Worm (Caenorhabditis elegans) whole organism, L4 larva: ENCODE measurements around the gene imp-3.

ENCODE experiments used
- F10B5.3 ChIP-seq: sonication (generic microtip); optimal IDR thresholded peaks from 2 replicates; lab custom pipeline; 2016; ENCODE audit warnings: mild to moderate bottlenecking, missing genetic modification characterization, missing compliant biosample characterization
- F26F4.8 ChIP-seq: fragments of 200-800 bp; sonication (Bioruptor generic); conservative IDR thresholded peaks from 2 replicates; pipeline ENCODE4 v1.3.6; 2022; ENCODE audit warnings: missing genetic modification characterization, missing compliant biosample characterization
- F49E8.2 ChIP-seq: sonication (generic microtip); optimal IDR thresholded peaks from 2 replicates; lab custom pipeline; 2016; ENCODE audit warnings: missing compliant biosample characterization, mild to moderate bottlenecking, missing genetic modification characterization, borderline replicate concordance
- T26A8.4 ChIP-seq: fragments of 200-800 bp; sonication (Bioruptor generic); IDR thresholded peaks from 2 replicates; pipeline ENCODE4 v1.3.6; 2022; ENCODE audit warnings: missing genetic modification characterization, missing compliant biosample characterization
- Y48G9A.11 ChIP-seq: fragments of 200-800 bp; sonication (Bioruptor generic); IDR thresholded peaks from 2 replicates; pipeline ENCODE4 v1.3.6; 2022; ENCODE audit warnings: missing genetic modification reagents, missing genetic modification characterization, missing compliant biosample characterization
- Y5F2A.4 ChIP-seq: fragments of 200-800 bp; sonication (Bioruptor generic); optimal IDR thresholded peaks from 2 replicates; lab custom pipeline; 2018; ENCODE audit warnings: mild to moderate bottlenecking, missing genetic modification characterization, missing compliant biosample characterization
- ZK337.2 ChIP-seq: fragments of 200-800 bp; sonication (Bioruptor generic); IDR thresholded peaks from 2 replicates; pipeline ENCODE4 v1.3.6; 2022; ENCODE audit warnings: missing genetic modification reagents, missing genetic modification characterization, missing compliant biosample characterization
- aha-1 ChIP-seq: fragments of 150-350 bp; peaks from one replicate; lab custom pipeline; 2014; ENCODE audit warnings: missing biosample characterization, missing genetic modification characterization
- ceh-20 ChIP-seq: fragments of 200-800 bp; sonication (Bioruptor generic); IDR thresholded peaks from 2 replicates; pipeline ENCODE4 v1.3.6; 2022; ENCODE audit warnings: missing genetic modification reagents, missing genetic modification characterization, missing compliant biosample characterization
- ceh-28 ChIP-seq: fragments of 150-350 bp; optimal IDR thresholded peaks from 2 replicates; lab custom pipeline; 2014; ENCODE audit warnings: missing biosample characterization, missing genetic modification reagents, missing genetic modification characterization
- cey-2 ChIP-seq: sonication (generic microtip); optimal IDR thresholded peaks from 3 replicates; lab custom pipeline; 2017; ENCODE audit warnings: missing genetic modification characterization, mild to moderate bottlenecking, missing compliant biosample characterization, antibody characterized with exemption, borderline replicate concordance; ENCODE audit not compliant: insufficient read depth
- ctbp-1 ChIP-seq: fragments of 200-800 bp; sonication (Bioruptor generic); IDR thresholded peaks from 2 replicates; pipeline ENCODE4 v1.3.6; 2022; ENCODE audit warnings: missing genetic modification reagents, missing genetic modification characterization, missing compliant biosample characterization
- daf-16 ChIP-seq, 3 experiments: sonication (generic microtip); optimal IDR thresholded peaks; 2 replicates each; lab custom pipeline; 2016 to 2017; ENCODE audit warnings: missing genetic modification characterization in 3 of 3, missing genetic modification reagents in 3 of 3, mild to moderate bottlenecking in 2 of 3, missing compliant biosample characterization in 2 of 3, missing biosample characterization in 1 of 3, moderate library complexity in 1 of 3
- dmd-6 ChIP-seq: fragments of 200-800 bp; sonication (Bioruptor generic); IDR thresholded peaks from 2 replicates; pipeline ENCODE4 v1.3.6; 2022; ENCODE audit warnings: missing genetic modification reagents, missing genetic modification characterization, missing compliant biosample characterization
- dpl-1 ChIP-seq: fragments of 150-350 bp; optimal IDR thresholded peaks from 2 replicates; lab custom pipeline; 2014; ENCODE audit warnings: missing biosample characterization, missing genetic modification reagents, missing genetic modification characterization
- dve-1 ChIP-seq: sonication (generic microtip); optimal IDR thresholded peaks from 2 replicates; lab custom pipeline; 2017; ENCODE audit warnings: antibody characterized with exemption, mild to moderate bottlenecking, missing genetic modification characterization, missing compliant biosample characterization; ENCODE audit not compliant: insufficient read depth
- egl-27 ChIP-seq: sonication (generic microtip); optimal IDR thresholded peaks from 3 replicates; lab custom pipeline; 2017; ENCODE audit warnings: missing biosample characterization, missing genetic modification reagents, missing genetic modification characterization
- egl-43 ChIP-seq: fragments of 200-800 bp; sonication (Bioruptor generic); IDR thresholded peaks from 2 replicates; pipeline ENCODE4 v1.3.6; 2022; ENCODE audit warnings: missing genetic modification reagents, missing genetic modification characterization, missing compliant biosample characterization
- gei-8 ChIP-seq: fragments of 200-800 bp; sonication (Bioruptor generic); optimal IDR thresholded peaks from 2 replicates; lab custom pipeline; 2018; ENCODE audit warnings: mild to moderate bottlenecking, missing genetic modification characterization, missing compliant biosample characterization
- hif-1 ChIP-seq, 2 experiments: sonication (generic microtip); optimal IDR thresholded peaks; 2 replicates each; lab custom pipeline; 2016 to 2017; ENCODE audit warnings: missing compliant biosample characterization in 2 of 2, missing genetic modification characterization in 2 of 2, missing genetic modification reagents in 2 of 2, missing genotype in 2 of 2, mild to moderate bottlenecking in 1 of 2
- hlh-11 ChIP-seq: fragments of 200-800 bp; sonication (Bioruptor generic); optimal IDR thresholded peaks from 2 replicates; lab custom pipeline; 2018; ENCODE audit warnings: mild to moderate bottlenecking, missing genetic modification characterization, missing compliant biosample characterization
- lin-1 ChIP-seq: fragments of 200-800 bp; sonication (Bioruptor generic); IDR thresholded peaks from 2 replicates; pipeline ENCODE4 v1.3.6; 2022; ENCODE audit warnings: missing genetic modification reagents, missing genetic modification characterization, missing compliant biosample characterization
- lin-38 ChIP-seq: fragments of 200-800 bp; sonication (Bioruptor generic); IDR thresholded peaks from 2 replicates; pipeline ENCODE4 v1.3.6; 2022; ENCODE audit warnings: missing genetic modification reagents, missing genetic modification characterization, missing compliant biosample characterization
- lsy-2 ChIP-seq, 2 experiments: fragments of 150-350 bp in 1 of 2; sonication (generic microtip) in 1 of 2; optimal IDR thresholded peaks; 2 replicates each; lab custom pipeline; 2014 to 2017; ENCODE audit warnings: missing biosample characterization in 2 of 2, missing genetic modification characterization in 2 of 2
- madf-5 ChIP-seq, 2 experiments: fragments of 200-800 bp; sonication (Bioruptor generic); IDR thresholded peaks; 2 replicates each; pipeline ENCODE4 v1.3.6; 2022; ENCODE audit warnings: missing compliant biosample characterization in 2 of 2, missing genetic modification characterization in 2 of 2
- mdl-1 ChIP-seq, 2 experiments: fragments of 150-350 bp in 1 of 2; sonication (generic microtip) in 1 of 2; optimal IDR thresholded peaks; 2 replicates each; lab custom pipeline; 2014 to 2017; ENCODE audit warnings: missing biosample characterization in 2 of 2, missing genetic modification characterization in 2 of 2
- mdt-29 ChIP-seq: fragments of 200-800 bp; sonication (Bioruptor generic); IDR thresholded peaks from 2 replicates; pipeline ENCODE4 v1.3.6; 2022; ENCODE audit warnings: missing genetic modification reagents, missing genetic modification characterization, missing compliant biosample characterization
- mep-1 ChIP-seq: fragments of 150-350 bp; sonication (generic microtip); optimal IDR thresholded peaks from 3 replicates; lab custom pipeline; 2014; ENCODE audit warnings: missing biosample characterization, missing genetic modification characterization
- mes-2 ChIP-seq: sonication (generic microtip); optimal IDR thresholded peaks from 2 replicates; lab custom pipeline; 2016; ENCODE audit warnings: missing genotype, mild to moderate bottlenecking, missing genetic modification characterization, missing compliant biosample characterization; ENCODE audit not compliant: poor library complexity, severe bottlenecking
- nhr-102 ChIP-seq: sonication (generic microtip); optimal IDR thresholded peaks from 2 replicates; lab custom pipeline; 2016; ENCODE audit warnings: mild to moderate bottlenecking, missing genetic modification characterization, moderate library complexity, missing compliant biosample characterization
- nhr-111 ChIP-seq: fragments of 200-800 bp; sonication (Bioruptor generic); optimal IDR thresholded peaks from 2 replicates; lab custom pipeline; 2018; ENCODE audit warnings: mild to moderate bottlenecking, missing genetic modification characterization, missing compliant biosample characterization
- nhr-28 ChIP-seq: fragments of 150-350 bp; optimal IDR thresholded peaks from 2 replicates; lab custom pipeline; 2014; ENCODE audit warnings: missing biosample characterization, missing genetic modification characterization
- nhr-42 ChIP-seq: fragments of 200-800 bp; sonication (Bioruptor generic); IDR thresholded peaks from 2 replicates; pipeline ENCODE4 v1.3.6; 2022; ENCODE audit warnings: missing genetic modification characterization, missing compliant biosample characterization
- nhr-48 ChIP-seq: sonication (generic microtip); optimal IDR thresholded peaks from 2 replicates; lab custom pipeline; 2016; ENCODE audit warnings: mild to moderate bottlenecking, missing genetic modification characterization, missing compliant biosample characterization
- nhr-76 ChIP-seq: fragments of 150-350 bp; optimal IDR thresholded peaks from 2 replicates; lab custom pipeline; 2014; ENCODE audit warnings: missing biosample characterization, missing genetic modification characterization
- php-3 ChIP-seq: fragments of 200-800 bp; sonication (Bioruptor generic); IDR thresholded peaks from 2 replicates; pipeline ENCODE4 v1.3.6; 2022; ENCODE audit warnings: missing genetic modification reagents, missing genetic modification characterization, missing compliant biosample characterization
- set-16 ChIP-seq: fragments of 200-800 bp; sonication (Bioruptor generic); IDR thresholded peaks from 2 replicates; pipeline ENCODE4 v1.3.6; 2022; ENCODE audit warnings: missing genetic modification reagents, missing genetic modification characterization, missing compliant biosample characterization
- skn-1 ChIP-seq: fragments of 150-350 bp; optimal IDR thresholded peaks from 2 replicates; lab custom pipeline; 2014; ENCODE audit warnings: missing biosample characterization, missing genetic modification characterization
- snpc-1.2 ChIP-seq: fragments of 200-800 bp; sonication (Bioruptor generic); IDR thresholded peaks from 2 replicates; pipeline ENCODE4 v1.3.6; 2022; ENCODE audit warnings: missing genetic modification reagents, missing genetic modification characterization, missing compliant biosample characterization
- tag-97 ChIP-seq: fragments of 200-800 bp; sonication (Bioruptor generic); IDR thresholded peaks from 2 replicates; pipeline ENCODE4 v1.3.6; 2022; ENCODE audit warnings: missing genetic modification characterization, missing compliant biosample characterization
- unc-130 ChIP-seq: sonication (generic microtip); optimal IDR thresholded peaks from 2 replicates; lab custom pipeline; 2016; ENCODE audit warnings: missing genetic modification reagents, missing genetic modification characterization, missing compliant biosample characterization
- vab-7 ChIP-seq: fragments of 200-800 bp; sonication (Bioruptor generic); IDR thresholded peaks from 2 replicates; pipeline ENCODE4 v1.3.6; 2022; ENCODE audit warnings: missing genetic modification reagents, missing genetic modification characterization, missing compliant biosample characterization
- zag-1 ChIP-seq: fragments of 150-350 bp; optimal IDR thresholded peaks from 2 replicates; lab custom pipeline; 2014; ENCODE audit warnings: missing biosample characterization, missing genetic modification characterization
- zip-11 ChIP-seq: fragments of 200-800 bp; sonication (Bioruptor generic); IDR thresholded peaks from 2 replicates; pipeline ENCODE4 v1.3.6; 2022; ENCODE audit warnings: missing genetic modification characterization, missing compliant biosample characterization

imp-3 gene

ce11 chrIV:7817852-7818251, 28.4 kb upstream of the imp-3 start, which contains the start of gene ric-3 (continued):
- no peak for TF ChIP-seq php-3 (GFP tag; lab: Robert Waterston, UW)
- TF ChIP-seq ceh-28 (tag; lab: Kevin White, UChicago), result peak; percentile 58
- TF ChIP-seq dve-1 (tag; lab: Kevin White, UChicago), result no peak
- TF ChIP-seq egl-27, result no peak
- TF ChIP-seq cey-2 (tag; lab: Kevin White, UChicago), result no peak
- no peak for TF ChIP-seq egl-43 (GFP tag; lab: Robert Waterston, UW)
- no peak for TF ChIP-seq nhr-102 (tag; lab: Kevin White, UChicago)
- TF ChIP-seq Y5F2A.4 (GFP tag; lab: Kevin White, UChicago), result no peak
- TF ChIP-seq gei-8 (GFP tag; lab: Kevin White, UChicago), result no peak
- no peak for TF ChIP-seq ceh-20 (GFP tag; lab: Robert Waterston, UW)
- no peak for TF ChIP-seq mdt-29 (GFP tag; lab: Robert Waterston, UW)
- peak; percentile 61 for TF ChIP-seq hlh-11 (tag; lab: Kevin White, UChicago)
- no peak for TF ChIP-seq nhr-76 (tag; lab: Kevin White, UChicago)
- TF ChIP-seq nhr-48 (tag; lab: Kevin White, UChicago), result peak; percentile 22
- TF ChIP-seq ZK337.2 (GFP tag; lab: Robert Waterston, UW), result no peak
- no peak for TF ChIP-seq nhr-28
- no peak for TF ChIP-seq skn-1 (tag; lab: Kevin White, UChicago)
- TF ChIP-seq set-16 (GFP tag; lab: Robert Waterston, UW), result no peak
- TF ChIP-seq zip-11 (GFP tag; lab: Robert Waterston, UW), result no peak

ce11 chrIV:7816402-7817102, 27.1 kb upstream of the imp-3 start:
- no peak for TF ChIP-seq mep-1 (tag; lab: Kevin White, UChicago)
- no peak for TF ChIP-seq F10B5.3 (tag; lab: Kevin White, UChicago)
- no peak for TF ChIP-seq F26F4.8 (GFP tag; lab: Robert Waterston, UW)
- TF ChIP-seq snpc-1.2, result 0 out of 2 replicates have a peak, but pooled peaks have one; percentile 25
- peak; percentile 40 for TF ChIP-seq lin-38 (GFP tag; lab: Robert Waterston, UW)
- no peak for TF ChIP-seq nhr-42 (GFP tag; lab: Robert Waterston, UW)
- peak; percentile 49; the same call in 1 of the 2 replicates for TF ChIP-seq ZK337.2 (GFP tag; lab: Robert Waterston, UW)
- peak; percentile 29 for TF ChIP-seq hlh-11 (tag; lab: Kevin White, UChicago)
- TF ChIP-seq zag-1, result no peak
- no peak for TF ChIP-seq daf-16 (GFP tag; optimal IDR thresholded peaks at IDR 0.05; lab: Kevin White, UChicago)
- peak; percentile 24 for TF ChIP-seq daf-16 (tag; optimal IDR thresholded peaks at IDR 0.05; lab: Kevin White, UChicago)
- TF ChIP-seq dpl-1 (GFP tag; lab: Kevin White, UChicago), result peak; percentile 83
- TF ChIP-seq nhr-111, result no peak
- TF ChIP-seq Y48G9A.11 (GFP tag; lab: Robert Waterston, UW), result peak; percentile 50; the same call in 1 of the 2 replicates
- peak in 1 of 2 experiments; percentile 45 for TF ChIP-seq lsy-2 (tag; optimal IDR thresholded peaks at IDR 0.05; lab: Kevin White, UChicago)
- TF ChIP-seq set-16 (GFP tag; lab: Robert Waterston, UW), result no peak
- peak; percentile 41 for TF ChIP-seq dve-1 (tag; lab: Kevin White, UChicago)
- no peak for TF ChIP-seq tag-97 (GFP tag; lab: Robert Waterston, UW)
- TF ChIP-seq ctbp-1 (GFP tag; lab: Robert Waterston, UW), result no peak
- TF ChIP-seq madf-5 (GFP tag; IDR thresholded peaks at IDR 0.05; lab: Robert Waterston, UW), result no peak
- no peak for TF ChIP-seq lin-1
- TF ChIP-seq vab-7, result no peak
- peak; percentile 38; the same call in 1 of the 2 replicates for TF ChIP-seq dmd-6 (GFP tag; lab: Robert Waterston, UW)
- peak; percentile 62 for TF ChIP-seq unc-130 (GFP tag; lab: Kevin White, UChicago)
- TF ChIP-seq nhr-28, result peak; percentile 32
- TF ChIP-seq mdl-1 (tag; optimal IDR thresholded peaks at IDR 0.05; lab: Kevin White, UChicago), result no peak
- peak; percentile 92 for TF ChIP-seq mes-2 (tag; lab: Kevin White, UChicago)
- TF ChIP-seq hif-1 (tag; optimal IDR thresholded peaks at IDR 0.05; lab: Kevin White, UChicago), result peak in 1 of 2 experiments; percentile 22
- TF ChIP-seq T26A8.4 (GFP tag; lab: Robert Waterston, UW), result no peak
- TF ChIP-seq F49E8.2 (tag; lab: Kevin White, UChicago), result no peak
- TF ChIP-seq aha-1 (tag; lab: Kevin White, UChicago), result peak; percentile 60
- TF ChIP-seq, all 104 proteins: peak for 15
